Fruit fly (Drosophila melanogaster) whole organism, pupa: ENCODE data around the gene ps.

Experiments used
- CG14655 ChIP-seq: fragments of 200-800 bp; sonication (Bioruptor generic); optimal IDR thresholded peaks from 3 replicates; lab custom pipeline; 2017; ENCODE audit warnings: mild to moderate bottlenecking, missing biosample characterization, missing genetic modification reagents, missing genetic modification characterization
- CG34367 ChIP-seq: fragments of 200-800 bp; sonication (Bioruptor generic); optimal IDR thresholded peaks from 2 replicates; lab custom pipeline; 2018; ENCODE audit warnings: missing biosample characterization, mild to moderate bottlenecking, missing genetic modification characterization
- CG4496 ChIP-seq: fragments of 200-800 bp; sonication (Bioruptor generic); IDR thresholded peaks from 3 replicates; pipeline ENCODE4 v1.3.6; 2022; ENCODE audit warnings: missing biosample characterization, missing genetic modification characterization
- CG8301 ChIP-seq: fragments of 200-800 bp; sonication (Bioruptor generic); optimal IDR thresholded peaks from 2 replicates; lab custom pipeline; 2018; ENCODE audit warnings: missing biosample characterization, mild to moderate bottlenecking, missing genetic modification characterization
- D1 ChIP-seq: fragments of 200-800 bp; sonication (Bioruptor generic); optimal IDR thresholded peaks from 2 replicates; lab custom pipeline; 2018; ENCODE audit warnings: missing biosample characterization, mild to moderate bottlenecking, missing genetic modification characterization, moderate library complexity
- EcR ChIP-seq: fragments of 200-800 bp; sonication (Bioruptor generic); optimal IDR thresholded peaks from 3 replicates; lab custom pipeline; 2019; ENCODE audit warnings: missing biosample characterization, missing genetic modification characterization, mild to moderate bottlenecking, moderate library complexity, missing genetic modification reagents
- Ets98B ChIP-seq: fragments of 200-800 bp; sonication (Bioruptor generic); IDR thresholded peaks from 2 replicates; pipeline ENCODE4 v1.3.6; 2022; ENCODE audit warnings: missing biosample characterization, missing genetic modification characterization
- Pif1A ChIP-seq: fragments of 200-800 bp; sonication (Bioruptor generic); optimal IDR thresholded peaks from 3 replicates; lab custom pipeline; 2016; ENCODE audit warnings: missing biosample characterization, missing genetic modification characterization
- Pif1B ChIP-seq: fragments of 200-800 bp; sonication (Bioruptor generic); optimal IDR thresholded peaks from 3 replicates; lab custom pipeline; 2016; ENCODE audit warnings: missing biosample characterization, missing genetic modification characterization
- Snoo ChIP-seq: fragments of 200-800 bp; sonication (Bioruptor generic); optimal IDR thresholded peaks from 3 replicates; lab custom pipeline; 2017; ENCODE audit warnings: missing biosample characterization, mild to moderate bottlenecking, missing genetic modification characterization, inconsistent platforms
- gl ChIP-seq: fragments of 200-800 bp; sonication (Bioruptor generic); optimal IDR thresholded peaks from 2 replicates; lab custom pipeline; 2018; ENCODE audit warnings: missing biosample characterization, mild to moderate bottlenecking, missing genetic modification characterization
- rn ChIP-seq: fragments of 200-800 bp; sonication (Bioruptor generic); IDR thresholded peaks from 2 replicates; pipeline ENCODE4 v1.3.6; 2022; ENCODE audit warnings: missing biosample characterization, missing genetic modification characterization

ps gene

dm6 chr3R:9503329-9504088, 85.8 kb downstream of the ps start:
- 0 out of 3 replicates have a peak, but pooled peaks have one; percentile 8 for TF ChIP-seq CG4496
- no peak for TF ChIP-seq Ets98B (GFP tag; lab: Robert Waterston, UW)
- no peak for TF ChIP-seq Pif1A (GFP tag; lab: Kevin White, UChicago)
- no peak for TF ChIP-seq gl
- TF ChIP-seq Snoo (tag; lab: Kevin White, UChicago), result no peak
- TF ChIP-seq CG34367, result no peak
- no peak for TF ChIP-seq rn (GFP tag; lab: Robert Waterston, UW)
- TF ChIP-seq EcR, result peak; percentile 35
- TF ChIP-seq, all 21 proteins: peak for 2

- TF ChIP-seq Ets98B (GFP tag; lab: Robert Waterston, UW) (no peak), Pif1B (GFP tag; lab: Kevin White, UChicago) (no peak), CG14655 (GFP tag; lab: Kevin White, UChicago) (no peak), EcR (no peak), CG8301 (tag; lab: Kevin White, UChicago) (no peak), D1 (no peak)
Observed at dm6 chr3R:9504355-9504754, 86.6 kb downstream of the ps start, which contains the start of gene CG8149. Gene CG8149, plus strand, starts transcription at chr3R:9504656.
